Worm (Caenorhabditis elegans) whole organism, mixed stage, embryonic: ENCODE results near the gene hlh-25.

Experiments
- blmp-1 ChIP-seq: fragments of 150-350 bp; optimal IDR thresholded peaks from 2 replicates; lab custom pipeline; 2014; ENCODE audit warnings: missing biosample characterization, missing genetic modification characterization
- ces-1 ChIP-seq: fragments of 150-350 bp; optimal IDR thresholded peaks from 2 replicates; lab custom pipeline; 2014; ENCODE audit warnings: missing biosample characterization, missing genetic modification reagents, missing genetic modification characterization
- elt-3 ChIP-seq: fragments of 150-350 bp; optimal IDR thresholded peaks from 2 replicates; lab custom pipeline; 2014; ENCODE audit warnings: missing biosample characterization, missing genetic modification characterization
- mab-5 ChIP-seq: fragments of 150-350 bp; optimal IDR thresholded peaks from 2 replicates; lab custom pipeline; 2014; ENCODE audit warnings: missing biosample characterization, missing genetic modification characterization
- mls-2 ChIP-seq: sonication (generic microtip); optimal IDR thresholded peaks from 2 replicates; lab custom pipeline; 2016; ENCODE audit warnings: mild to moderate bottlenecking, missing genetic modification characterization, moderate library complexity, missing compliant biosample characterization
- nhr-12 ChIP-seq: fragments of 150-350 bp; optimal IDR thresholded peaks from 2 replicates; lab custom pipeline; 2014; ENCODE audit warnings: missing biosample characterization, missing genetic modification characterization
- nhr-28 ChIP-seq: fragments of 150-350 bp; optimal IDR thresholded peaks from 2 replicates; lab custom pipeline; 2014; ENCODE audit warnings: missing biosample characterization, missing genetic modification characterization
- nhr-76 ChIP-seq: sonication (generic microtip); optimal IDR thresholded peaks from 2 replicates; lab custom pipeline; 2017; ENCODE audit warnings: missing biosample characterization, missing genetic modification characterization
- snpc-4 ChIP-seq: fragments of 150-350 bp; optimal IDR thresholded peaks from 2 replicates; lab custom pipeline; 2014; ENCODE audit warnings: missing biosample characterization, missing genetic modification characterization
- tbx-8 ChIP-seq: fragments of 200-800 bp; sonication (Bioruptor generic); optimal IDR thresholded peaks from 2 replicates; lab custom pipeline; 2018; ENCODE audit warnings: mild to moderate bottlenecking, missing genetic modification characterization, moderate library complexity, missing compliant biosample characterization
- unc-120 ChIP-seq: sonication (generic microtip); optimal IDR thresholded peaks from 2 replicates; lab custom pipeline; 2017; ENCODE audit warnings: missing genetic modification characterization, missing compliant biosample characterization; ENCODE audit not compliant: poor library complexity, severe bottlenecking
- unc-39 ChIP-seq: fragments of 150-350 bp; optimal IDR thresholded peaks from 2 replicates; lab custom pipeline; 2014; ENCODE audit warnings: missing biosample characterization, missing genetic modification characterization
- unc-62 ChIP-seq: fragments of 150-350 bp; optimal IDR thresholded peaks from 2 replicates; lab custom pipeline; 2014; ENCODE audit warnings: missing biosample characterization, missing genetic modification reagents, missing genetic modification characterization
- ztf-11 ChIP-seq: fragments of 150-350 bp; optimal IDR thresholded peaks from 2 replicates; lab custom pipeline; 2014; ENCODE audit warnings: missing biosample characterization, missing genetic modification characterization

DNA sequence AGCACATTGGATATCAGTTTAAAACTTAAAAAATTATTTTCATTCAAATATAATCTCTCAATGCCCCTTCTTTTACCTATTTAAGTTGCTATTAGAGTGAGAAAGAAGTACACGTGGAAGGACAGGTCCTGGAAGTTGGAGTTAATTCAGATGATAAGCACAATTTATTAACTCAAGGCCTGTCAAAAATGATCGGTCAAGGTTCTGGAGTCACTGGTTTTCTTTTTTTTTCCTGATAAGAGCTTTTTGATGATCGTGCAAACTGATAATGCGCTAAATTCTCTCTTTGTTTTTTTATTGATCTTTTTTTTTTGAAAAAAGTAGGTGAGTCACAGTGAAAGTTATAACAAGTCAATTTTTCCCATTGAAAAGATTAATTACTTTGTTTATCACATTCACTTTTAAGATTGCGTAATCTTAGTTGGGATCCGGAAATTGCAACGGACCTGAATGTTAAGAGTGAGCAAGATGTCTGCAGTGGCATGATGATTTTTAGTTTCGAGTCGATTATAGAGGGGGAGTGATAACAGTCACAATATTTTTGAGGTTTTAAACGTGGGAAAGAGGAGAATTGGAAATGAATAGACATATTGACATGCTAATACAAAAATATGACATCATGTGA, 22.5 kb upstream of the hlh-25 start:
- no peak for TF ChIP-seq mab-5 (tag; lab: Kevin White, UChicago)
- TF ChIP-seq mls-2 (tag; lab: Kevin White, UChicago): no peak
- TF ChIP-seq snpc-4 (tag; lab: Kevin White, UChicago): no peak
- no peak for TF ChIP-seq ces-1 (GFP tag; lab: Kevin White, UChicago)
- no peak for TF ChIP-seq ztf-11 (tag; lab: Kevin White, UChicago)
- TF ChIP-seq elt-3 (tag; lab: Kevin White, UChicago): no peak
- TF ChIP-seq tbx-8 (GFP tag; lab: Kevin White, UChicago): no peak
- no peak for TF ChIP-seq unc-62 (GFP tag; lab: Kevin White, UChicago)
- no peak for TF ChIP-seq unc-120 (tag; lab: Kevin White, UChicago)
- TF ChIP-seq nhr-76 (tag; lab: Kevin White, UChicago): no peak
- TF ChIP-seq nhr-12 (tag; lab: Kevin White, UChicago): no peak
- no peak for TF ChIP-seq unc-39 (tag; lab: Kevin White, UChicago)
- no peak for TF ChIP-seq nhr-28 (tag; lab: Kevin White, UChicago)
- TF ChIP-seq blmp-1: no peak
